Worm (Caenorhabditis elegans): ENCODE measurements around the gene F31E3.2.

DNA sequence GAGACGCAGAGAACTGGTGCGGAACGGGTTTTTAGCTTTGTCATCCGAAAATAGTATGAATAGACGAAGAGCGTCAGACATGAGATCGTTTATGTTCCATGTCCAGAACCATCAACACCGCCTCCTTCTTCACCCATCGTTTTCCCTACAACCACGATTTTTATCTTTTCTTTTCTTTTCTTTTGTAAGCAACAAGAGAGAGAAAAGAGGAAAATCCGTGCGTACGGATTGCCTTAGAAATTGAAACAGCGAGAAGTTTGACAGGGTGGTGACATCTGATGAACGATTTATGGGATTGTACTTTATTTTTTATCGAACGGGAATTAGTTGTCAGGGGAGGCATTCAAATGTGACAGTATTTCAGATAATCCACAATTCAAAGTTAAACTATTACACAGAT is 28.0 kb upstream of the F31E3.2 start, which contains the start of gene abu-13:
- no peak for TF ChIP-seq nhr-28 (tag; optimal IDR thresholded peaks at IDR 0.05)
- TF ChIP-seq elt-1 (tag; optimal IDR thresholded peaks at IDR 0.05; ENCODE audit: borderline replicate concordance, insufficient read depth), result no peak
- no peak for TF ChIP-seq unc-62 (GFP tag; optimal IDR thresholded peaks at IDR 0.05)

Measured in whole organism, mixed stage, embryonic.